Worm (Caenorhabditis elegans): ENCODE results near the gene F14F8.8.

Gene F14F8.8

ce11 chrV:16621894-16622293 lies 50.2 kb downstream of the F14F8.8 start:
- peak; percentile 11 for TF ChIP-seq fkh-8 (tag; optimal IDR thresholded peaks at IDR 0.05)
- TF ChIP-seq nhr-71 (tag; optimal IDR thresholded peaks at IDR 0.05): no peak
- 0 out of 2 replicates have a peak, but pooled peaks have one; percentile 12 for TF ChIP-seq grh-1 (GFP tag; IDR thresholded peaks at IDR 0.05)

Data from whole organism, L1 larva.